Fruit fly (Drosophila melanogaster): ENCODE data around the gene CG46514.
"Not testable (repeated sequence)": the region's sequence is repeated elsewhere in the genome, so short reads cannot be mapped to it uniquely, and the experiment has no call there.

DNA sequence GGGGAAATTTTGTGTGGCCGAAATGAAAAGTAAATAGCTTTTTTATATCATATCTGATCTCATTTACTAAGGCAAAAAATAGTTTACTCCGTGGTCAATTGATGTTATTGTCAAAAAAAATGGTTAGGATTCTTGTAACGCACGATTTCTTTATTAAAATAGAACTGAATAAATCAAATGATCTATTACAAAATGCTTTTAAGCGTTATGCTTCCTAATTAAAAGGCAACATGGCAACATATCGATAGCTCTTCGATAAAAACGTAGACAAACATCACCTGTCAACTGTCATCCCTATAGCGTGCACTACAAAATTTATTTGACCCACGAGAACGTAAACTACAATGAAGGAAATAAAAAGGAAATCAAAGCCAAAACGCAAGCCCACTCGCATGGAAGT, 49.3 kb downstream of the CG46514 start, which contains the start of gene CG46522:
- not testable (repeated sequence) for TF ChIP-seq fru (GFP tag; optimal IDR thresholded peaks at IDR 0.05); N (GFP tag; optimal IDR thresholded peaks at IDR 0.05); usp (GFP tag; optimal IDR thresholded peaks at IDR 0.05); dmrt93B (GFP tag; optimal IDR thresholded peaks at IDR 0.05); lola (GFP tag; optimal IDR thresholded peaks at IDR 0.05); psq (GFP tag; optimal IDR thresholded peaks at IDR 0.05); pan (optimal IDR thresholded peaks at IDR 0.05); Dfd (GFP tag; optimal IDR thresholded peaks at IDR 0.05); sage (GFP tag; optimal IDR thresholded peaks at IDR 0.05); Hr83 (GFP tag; optimal IDR thresholded peaks at IDR 0.05; ENCODE audit: poor library complexity, severe bottlenecking); tai (GFP tag; optimal IDR thresholded peaks at IDR 0.05); h (GFP tag; optimal IDR thresholded peaks at IDR 0.05); sv (GFP tag; optimal IDR thresholded peaks at IDR 0.05)
